Worm (Caenorhabditis elegans): ENCODE results near the gene F35G12.12.

F35G12.12 gene

DNA sequence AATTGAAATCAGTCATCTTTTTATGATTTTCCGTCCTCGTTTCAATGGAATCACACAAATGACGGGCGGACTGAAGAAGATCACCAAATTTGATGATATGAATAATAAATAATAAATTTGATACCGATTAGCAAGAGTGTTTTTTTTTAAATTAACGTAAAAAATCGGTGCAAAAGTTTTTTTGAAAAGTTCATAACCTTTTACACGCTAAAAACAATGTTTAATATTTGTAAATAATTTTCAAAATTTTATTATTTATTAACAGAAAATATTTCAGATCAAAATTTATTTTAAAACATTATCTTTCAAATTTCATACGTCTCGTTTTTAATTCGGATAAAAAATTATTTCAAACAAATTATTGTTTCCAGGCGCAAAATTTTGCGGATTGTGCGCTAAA lies 36.6 kb upstream of the F35G12.12 start, which contains the start of gene M88.3:
Gene M88.3, minus strand, starts transcription at position 101 of the 400 bp plus-strand sequence.
- no peak for TF ChIP-seq ztf-4 (tag; optimal IDR thresholded peaks at IDR 0.05)

- TF ChIP-seq egl-27 (tag; optimal IDR thresholded peaks at IDR 0.05) = no peak
- no peak for TF ChIP-seq nhr-129 (tag; optimal IDR thresholded peaks at IDR 0.05)
Observed at ce11 chrIII:4548739-4549138, 32.9 kb upstream of the F35G12.12 start, which contains the start of gene M88.4. Gene M88.4, plus strand, starts transcription at chrIII:4549039.

ce11 chrIII:4551963-4552362 lies 29.6 kb upstream of the F35G12.12 start:
- TF ChIP-seq nhr-11 (tag; optimal IDR thresholded peaks at IDR 0.05) (no peak), C34F6.9 (tag; optimal IDR thresholded peaks at IDR 0.05) (peak; percentile 80), snpc-4 (tag; optimal IDR thresholded peaks at IDR 0.05) (no peak), mab-5 (tag; optimal IDR thresholded peaks at IDR 0.05) (peak; percentile 17), peb-1 (tag; optimal IDR thresholded peaks at IDR 0.05) (peak; percentile 71), unc-55 (GFP tag; optimal IDR thresholded peaks at IDR 0.05) (peak; percentile 68), nhr-129 (tag; optimal IDR thresholded peaks at IDR 0.05) (peak; percentile 91), elt-1 (tag; optimal IDR thresholded peaks at IDR 0.05) (no peak), ama-1 (optimal IDR thresholded peaks at IDR 0.05) (no peak), ZK546.5 (tag; optimal IDR thresholded peaks at IDR 0.05) (no peak), gmeb-1 (tag; optimal IDR thresholded peaks at IDR 0.05) (peak; percentile 49), sma-3 (GFP tag; optimal IDR thresholded peaks at IDR 0.05) (peak; percentile 46), sma-9 (GFP tag; optimal IDR thresholded peaks at IDR 0.05) (peak; percentile 85), sma-9 (tag; optimal IDR thresholded peaks at IDR 0.05) (no peak), nhr-21 (tag; optimal IDR thresholded peaks at IDR 0.05) (peak; percentile 24), nhr-237 (tag; optimal IDR thresholded peaks at IDR 0.05) (no peak), ztf-11 (tag; optimal IDR thresholded peaks at IDR 0.05) (no peak), egl-27 (tag; optimal IDR thresholded peaks at IDR 0.05) (peak; percentile 61), zag-1 (tag; optimal IDR thresholded peaks at IDR 0.05) (peak; percentile 32), blmp-1 (tag; optimal IDR thresholded peaks at IDR 0.05; ENCODE audit: insufficient read depth) (peak; percentile 5), mdl-1 (tag; optimal IDR thresholded peaks at IDR 0.05) (peak; percentile 26 to 49), ztf-4 (tag; optimal IDR thresholded peaks at IDR 0.05) (no peak), nhr-6 (tag; optimal IDR thresholded peaks at IDR 0.05) (no peak), sem-4 (tag; optimal IDR thresholded peaks at IDR 0.05) (peak; percentile 50), fos-1 (tag; optimal IDR thresholded peaks at IDR 0.05) (peak; percentile 83), aly-2 (tag; optimal IDR thresholded peaks at IDR 0.05) (no peak), dmd-4 (tag; optimal IDR thresholded peaks at IDR 0.05) (no peak), F13H6.1 (tag; optimal IDR thresholded peaks at IDR 0.05) (peak; percentile 83), skn-1 (tag; optimal IDR thresholded peaks at IDR 0.05) (no peak), nhr-25 (tag; optimal IDR thresholded peaks at IDR 0.05) (peak; percentile 56), lin-11 (tag; optimal IDR thresholded peaks at IDR 0.05) (peak; percentile 37), nhr-10 (tag; optimal IDR thresholded peaks at IDR 0.05) (no peak), ztf-1 (GFP tag; conservative IDR thresholded peaks at IDR 0.05) (no peak), mbf-1 (tag; optimal IDR thresholded peaks at IDR 0.05) (no peak), R02D3.7 (tag; optimal IDR thresholded peaks at IDR 0.05) (no peak), unc-62 (GFP tag; optimal IDR thresholded peaks at IDR 0.05) (no peak), nhr-12 (tag; optimal IDR thresholded peaks at IDR 0.05) (no peak), elt-3 (tag; optimal IDR thresholded peaks at IDR 0.05) (no peak), lsy-2 (tag; optimal IDR thresholded peaks at IDR 0.05) (peak in 1 of 2 experiments; percentile 71), lin-13 (GFP tag; optimal IDR thresholded peaks at IDR 0.05) (peak; percentile 54), unc-39 (tag; optimal IDR thresholded peaks at IDR 0.05) (no peak), lin-39 (tag; optimal IDR thresholded peaks at IDR 0.05) (no peak), nhr-23 (tag; optimal IDR thresholded peaks at IDR 0.05) (no peak), Y55F3AM.14 (GFP tag; optimal IDR thresholded peaks at IDR 0.05) (peak; percentile 28), ceh-16 (tag; optimal IDR thresholded peaks at IDR 0.05) (no peak), nhr-77 (tag; optimal IDR thresholded peaks at IDR 0.05) (no peak), ceh-82 (tag; optimal IDR thresholded peaks at IDR 0.05) (no peak), crh-2 (tag; optimal IDR thresholded peaks at IDR 0.05) (peak; percentile 71), alr-1 (tag; optimal IDR thresholded peaks at IDR 0.05) (no peak)

Measured in whole organism, L2 larva.